Fruit fly (Drosophila melanogaster): ENCODE measurements around the gene Chsy.

DNA sequence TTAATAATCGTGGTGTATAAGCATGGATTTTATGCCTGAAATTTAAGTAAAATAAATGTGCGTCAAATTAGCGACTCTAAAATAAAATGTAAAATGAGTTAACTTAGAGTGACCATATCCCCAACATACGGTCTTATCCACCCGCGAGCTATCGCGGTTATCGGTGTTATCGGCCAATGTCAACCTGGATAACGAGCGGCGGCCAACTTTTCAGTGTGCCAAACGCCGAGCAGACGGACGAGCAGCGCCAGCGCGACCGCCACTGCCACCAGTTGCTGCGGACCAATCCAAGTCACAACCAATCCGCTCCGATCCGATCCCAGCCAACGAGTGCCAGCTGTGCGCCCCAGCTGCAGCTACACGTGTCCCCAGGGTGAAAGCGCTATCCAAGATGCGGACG, 15.3 kb downstream of the Chsy start, which contains the start of the genes cerv and CG7872:
- TF ChIP-seq net (GFP tag; optimal IDR thresholded peaks at IDR 0.05), result no peak
- no peak for TF ChIP-seq esn (GFP tag; optimal IDR thresholded peaks at IDR 0.05)
- TF ChIP-seq Ets96B (tag; optimal IDR thresholded peaks at IDR 0.05), result no peak
- no peak for TF ChIP-seq CG6808 (GFP tag; optimal IDR thresholded peaks at IDR 0.05)
- TF ChIP-seq CG6276 (GFP tag; optimal IDR thresholded peaks at IDR 0.05), result no peak
- TF ChIP-seq CG11762 (GFP tag; optimal IDR thresholded peaks at IDR 0.05; ENCODE audit: insufficient read depth), result no peak
- TF ChIP-seq Blimp-1 (GFP tag; optimal IDR thresholded peaks at IDR 0.05), result no peak

Measured in whole organism, prepupa.